Fruit fly (Drosophila melanogaster): Measurements from ENCODE around the gene CG15412.

DNA sequence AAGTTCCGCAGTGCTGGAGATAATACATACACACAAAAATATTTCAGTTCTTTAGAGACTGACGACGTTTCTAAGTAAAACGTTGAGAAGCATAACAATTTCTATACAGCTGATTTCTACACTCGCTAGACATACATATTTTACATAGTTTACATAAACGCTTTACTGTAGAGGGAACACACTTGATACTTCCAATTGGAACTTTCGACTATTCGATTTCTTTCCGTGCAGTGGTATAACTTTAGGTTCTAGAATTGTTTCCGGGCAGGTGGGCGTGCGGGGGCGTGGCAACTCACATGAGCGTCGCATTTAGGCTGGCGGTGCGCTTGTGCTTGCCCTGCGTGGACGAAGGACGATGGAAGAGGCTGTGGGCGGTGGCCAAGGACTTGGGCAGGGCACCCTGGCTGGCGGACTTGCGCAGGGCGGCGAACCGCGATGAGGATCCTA is 3.0 kb downstream of the CG15412 start:
- TF ChIP-seq ttk (optimal IDR thresholded peaks at IDR 0.05) (no peak), h (optimal IDR thresholded peaks at IDR 0.05) (no peak), psq (optimal IDR thresholded peaks at IDR 0.05) (no peak)
